Fruit fly (Drosophila melanogaster) whole organism, embryonic: ENCODE measurements around the gene CG5715.

Experiments
- Bgb ChIP-seq: fragments of 200-800 bp; sonication (Bioruptor generic); IDR thresholded peaks from 2 replicates; pipeline ENCODE4 v1.3.6; 2022; ENCODE audit warnings: missing biosample characterization, missing genetic modification characterization; ENCODE audit not compliant: partially characterized antibody
- CG11695 ChIP-seq: fragments of 200-800 bp; sonication (Bioruptor generic); IDR thresholded peaks from 3 replicates; pipeline ENCODE4 v1.3.6; 2022; ENCODE audit warnings: missing biosample characterization, missing genetic modification characterization
- CG1233 ChIP-seq: fragments of 200-800 bp; sonication (Bioruptor generic); optimal IDR thresholded peaks from 4 replicates; lab custom pipeline; 2018; ENCODE audit warnings: missing biosample characterization, mild to moderate bottlenecking, missing genetic modification characterization
- CG13287 ChIP-seq: fragments of 200-800 bp; sonication (Bioruptor generic); IDR thresholded peaks from 2 replicates; pipeline ENCODE4 v1.3.6; 2022; ENCODE audit warnings: missing biosample characterization, missing genetic modification characterization; ENCODE audit not compliant: partially characterized antibody
- CG15479 ChIP-seq: fragments of 200-800 bp; sonication (Bioruptor generic); optimal IDR thresholded peaks from 3 replicates; lab custom pipeline; 2019; ENCODE audit warnings: missing biosample characterization, mild to moderate bottlenecking, missing genetic modification characterization, moderate library complexity
- CG16813 ChIP-seq: fragments of 200-800 bp; sonication (Bioruptor generic); IDR thresholded peaks from 3 replicates; pipeline ENCODE4 v1.3.6; 2022; ENCODE audit warnings: missing biosample characterization, missing genetic modification characterization; ENCODE audit not compliant: partially characterized antibody
- CG16815 ChIP-seq: fragments of 200-800 bp; sonication (Bioruptor generic); optimal IDR thresholded peaks from 3 replicates; lab custom pipeline; 2017; ENCODE audit warnings: missing biosample characterization, mild to moderate bottlenecking, missing genetic modification characterization
- CG17361 ChIP-seq: fragments of 200-800 bp; sonication (Bioruptor generic); IDR thresholded peaks from 3 replicates; pipeline ENCODE4 v1.3.6; 2022; ENCODE audit warnings: missing biosample characterization, missing genetic modification characterization
- CG17829 ChIP-seq: fragments of 200-800 bp; optimal IDR thresholded peaks from 2 replicates; lab custom pipeline; 2019; ENCODE audit warnings: missing biosample characterization, mild to moderate bottlenecking, missing genetic modification characterization, moderate library complexity
- CG18476 ChIP-seq: fragments of 200-800 bp; sonication (Bioruptor generic); optimal IDR thresholded peaks from 2 replicates; lab custom pipeline; 2016; ENCODE audit warnings: missing biosample characterization, mild to moderate bottlenecking, missing genetic modification characterization
- CG2875 ChIP-seq: fragments of 200-800 bp; sonication (Bioruptor generic); optimal IDR thresholded peaks from 2 replicates; lab custom pipeline; 2017; ENCODE audit warnings: missing biosample characterization, mild to moderate bottlenecking, missing genetic modification characterization, missing genetic modification reagents
- CG31224 ChIP-seq: fragments of 200-800 bp; sonication (Bioruptor generic); IDR thresholded peaks from 2 replicates; pipeline ENCODE4 v1.3.6; 2022; ENCODE audit warnings: missing biosample characterization, missing genetic modification characterization
- CG33213 ChIP-seq: fragments of 200-800 bp; sonication (Bioruptor generic); optimal IDR thresholded peaks from 3 replicates; lab custom pipeline; 2016; ENCODE audit warnings: missing biosample characterization, missing genetic modification characterization
- CG6654 ChIP-seq: fragments of 200-800 bp; sonication (Bioruptor generic); optimal IDR thresholded peaks from 2 replicates; lab custom pipeline; 2017; ENCODE audit warnings: missing biosample characterization, mild to moderate bottlenecking, missing genetic modification characterization
- CG6813 ChIP-seq: fragments of 200-800 bp; sonication (Bioruptor generic); optimal IDR thresholded peaks from 2 replicates; lab custom pipeline; 2017; ENCODE audit warnings: missing biosample characterization, missing genetic modification characterization, mild to moderate bottlenecking, moderate library complexity, missing genetic modification reagents
- CG7357 ChIP-seq: fragments of 200-800 bp; sonication (Bioruptor generic); IDR thresholded peaks from 3 replicates; pipeline ENCODE4 v1.3.6; 2022; ENCODE audit warnings: missing biosample characterization, missing genetic modification characterization
- CHES-1-like ChIP-seq: fragments of 200-800 bp; sonication (Bioruptor generic); optimal IDR thresholded peaks from 2 replicates; lab custom pipeline; 2016; ENCODE audit warnings: missing biosample characterization, missing genetic modification characterization
- CrebB ChIP-seq: fragments of 200-800 bp; sonication (Bioruptor generic); optimal IDR thresholded peaks from 3 replicates; lab custom pipeline; 2018; ENCODE audit warnings: missing biosample characterization, mild to moderate bottlenecking, missing genetic modification characterization
- Drgx ChIP-seq: fragments of 200-800 bp; sonication (Bioruptor generic); IDR thresholded peaks from 2 replicates; pipeline ENCODE4 v1.3.6; 2022; ENCODE audit warnings: missing biosample characterization, missing genetic modification characterization
- Gsc ChIP-seq: fragments of 200-800 bp; sonication (Bioruptor generic); IDR thresholded peaks from 2 replicates; pipeline ENCODE4 v1.3.6; 2022; ENCODE audit warnings: missing biosample characterization, missing genetic modification characterization
- Hsf ChIP-seq: fragments of 200-800 bp; sonication (Bioruptor generic); optimal IDR thresholded peaks from 3 replicates; lab custom pipeline; 2016; ENCODE audit warnings: missing biosample characterization, missing genetic modification characterization
- Nf-YA ChIP-seq: fragments of 200-800 bp; sonication (Bioruptor generic); IDR thresholded peaks from 2 replicates; pipeline ENCODE4 v1.3.6; 2022; ENCODE audit warnings: missing biosample characterization, missing genetic modification characterization
- Opbp ChIP-seq: fragments of 200-800 bp; sonication (Bioruptor generic); IDR thresholded peaks from 3 replicates; pipeline ENCODE4 v1.3.6; 2022; ENCODE audit warnings: missing biosample characterization, missing genetic modification characterization; ENCODE audit not compliant: partially characterized antibody
- Rx ChIP-seq: fragments of 200-800 bp; sonication (Bioruptor generic); IDR thresholded peaks from 2 replicates; pipeline ENCODE4 v1.3.6; 2022; ENCODE audit warnings: missing biosample characterization, missing genetic modification characterization
- Ssrp ChIP-seq: fragments of 200-800 bp; sonication (Bioruptor generic); optimal IDR thresholded peaks from 2 replicates; lab custom pipeline; 2018; ENCODE audit warnings: missing biosample characterization, mild to moderate bottlenecking, missing genetic modification characterization, moderate library complexity
- aop ChIP-seq: fragments of 200-800 bp; sonication (Bioruptor generic); IDR thresholded peaks from 2 replicates; pipeline ENCODE4 v1.3.6; 2022; ENCODE audit warnings: missing biosample characterization, missing genetic modification characterization
- ato ChIP-seq: fragments of 200-800 bp; sonication (Bioruptor generic); IDR thresholded peaks from 2 replicates; pipeline ENCODE4 v1.3.6; 2022; ENCODE audit warnings: missing biosample characterization, missing genetic modification characterization; ENCODE audit not compliant: partially characterized antibody
- az2 ChIP-seq: fragments of 200-800 bp; sonication (Bioruptor generic); optimal IDR thresholded peaks from 3 replicates; lab custom pipeline; 2016; ENCODE audit warnings: missing biosample characterization, missing genetic modification characterization
- bab2 ChIP-seq: fragments of 200-800 bp; sonication (Bioruptor generic); optimal IDR thresholded peaks from 2 replicates; lab custom pipeline; 2016; ENCODE audit warnings: missing biosample characterization, missing genetic modification characterization
- cato ChIP-seq: fragments of 200-800 bp; sonication (Bioruptor generic); optimal IDR thresholded peaks from 2 replicates; lab custom pipeline; 2016; ENCODE audit warnings: missing biosample characterization, missing genetic modification characterization, borderline replicate concordance
- chm ChIP-seq: fragments of 200-800 bp; sonication (Bioruptor generic); IDR thresholded peaks from 2 replicates; pipeline ENCODE4 v1.3.6; 2022; ENCODE audit warnings: missing biosample characterization, missing genetic modification characterization
- dimm ChIP-seq: fragments of 200-800 bp; sonication (Bioruptor generic); IDR thresholded peaks from 2 replicates; pipeline ENCODE4 v1.3.6; 2022; ENCODE audit warnings: missing biosample characterization, missing genetic modification characterization
- emc ChIP-seq: fragments of 200-800 bp; sonication (Bioruptor generic); optimal IDR thresholded peaks from 2 replicates; lab custom pipeline; 2016; ENCODE audit warnings: missing biosample characterization, missing genetic modification characterization
- en ChIP-seq: fragments of 200-800 bp; sonication (Bioruptor generic); optimal IDR thresholded peaks from 2 replicates; lab custom pipeline; 2016; ENCODE audit warnings: missing biosample characterization, missing genetic modification characterization
- ewg ChIP-seq: fragments of 200-800 bp; sonication (Bioruptor generic); optimal IDR thresholded peaks from 3 replicates; lab custom pipeline; 2017; ENCODE audit warnings: mild to moderate bottlenecking, missing biosample characterization, missing genetic modification reagents, missing genetic modification characterization
- gsb ChIP-seq: fragments of 200-800 bp; sonication (Bioruptor generic); IDR thresholded peaks from 2 replicates; pipeline ENCODE4 v1.3.6; 2022; ENCODE audit warnings: missing biosample characterization, missing genetic modification characterization
- insv ChIP-seq, 2 experiments: fragments of 200-800 bp; sonication (Bioruptor generic); optimal IDR thresholded peaks; 3 replicates each; lab custom pipeline; 2016 to 2018; ENCODE audit warnings: missing biosample characterization in 2 of 2, missing genetic modification characterization in 2 of 2
- ken ChIP-seq: fragments of 200-800 bp; sonication (Bioruptor generic); IDR thresholded peaks from 3 replicates; pipeline ENCODE4 v1.3.6; 2022; ENCODE audit warnings: missing biosample characterization, missing genetic modification characterization
- lab ChIP-seq: fragments of 200-800 bp; sonication (Bioruptor generic); optimal IDR thresholded peaks from 3 replicates; lab custom pipeline; 2017; ENCODE audit warnings: missing biosample characterization, missing genetic modification characterization, mild to moderate bottlenecking, moderate library complexity, missing genetic modification reagents
- odd ChIP-seq: fragments of 200-800 bp; sonication (Bioruptor generic); optimal IDR thresholded peaks from 2 replicates; lab custom pipeline; 2017; ENCODE audit warnings: missing biosample characterization, mild to moderate bottlenecking, missing genetic modification characterization
- p53 ChIP-seq: fragments of 200-800 bp; sonication (Bioruptor generic); optimal IDR thresholded peaks from 2 replicates; lab custom pipeline; 2016; ENCODE audit warnings: missing biosample characterization, missing genetic modification characterization
- repo ChIP-seq: fragments of 200-800 bp; sonication (Bioruptor generic); optimal IDR thresholded peaks from 2 replicates; lab custom pipeline; 2016; ENCODE audit warnings: missing biosample characterization, missing genetic modification characterization
- row ChIP-seq: fragments of 200-800 bp; sonication (Bioruptor generic); IDR thresholded peaks from 3 replicates; pipeline ENCODE4 v1.3.6; 2022; ENCODE audit warnings: missing biosample characterization, missing genetic modification characterization
- run ChIP-seq: fragments of 200-800 bp; sonication (Bioruptor generic); optimal IDR thresholded peaks from 3 replicates; lab custom pipeline; 2018; ENCODE audit warnings: missing biosample characterization, mild to moderate bottlenecking, missing genetic modification characterization
- tna ChIP-seq: fragments of 200-800 bp; sonication (Bioruptor generic); IDR thresholded peaks from 2 replicates; pipeline ENCODE4 v1.3.6; 2022; ENCODE audit warnings: missing biosample characterization, missing genetic modification characterization; ENCODE audit not compliant: partially characterized antibody
- trh ChIP-seq: fragments of 200-800 bp; sonication (Bioruptor generic); optimal IDR thresholded peaks from 2 replicates; lab custom pipeline; 2016; ENCODE audit warnings: missing biosample characterization, missing genetic modification characterization
- twi ChIP-seq: fragments of 200-800 bp; optimal IDR thresholded peaks from 2 replicates; lab custom pipeline; 2019; ENCODE audit warnings: missing biosample characterization, mild to moderate bottlenecking, missing genetic modification characterization, moderate library complexity
- vvl ChIP-seq: fragments of 200-800 bp; sonication (Bioruptor generic); IDR thresholded peaks from 2 replicates; pipeline ENCODE4 v1.3.6; 2022; ENCODE audit warnings: missing biosample characterization, missing genetic modification characterization
- wek ChIP-seq: fragments of 200-800 bp; sonication (Bioruptor generic); optimal IDR thresholded peaks from 3 replicates; lab custom pipeline; 2018; ENCODE audit warnings: missing biosample characterization, mild to moderate bottlenecking, missing genetic modification characterization, moderate library complexity

Gene CG5715

DNA sequence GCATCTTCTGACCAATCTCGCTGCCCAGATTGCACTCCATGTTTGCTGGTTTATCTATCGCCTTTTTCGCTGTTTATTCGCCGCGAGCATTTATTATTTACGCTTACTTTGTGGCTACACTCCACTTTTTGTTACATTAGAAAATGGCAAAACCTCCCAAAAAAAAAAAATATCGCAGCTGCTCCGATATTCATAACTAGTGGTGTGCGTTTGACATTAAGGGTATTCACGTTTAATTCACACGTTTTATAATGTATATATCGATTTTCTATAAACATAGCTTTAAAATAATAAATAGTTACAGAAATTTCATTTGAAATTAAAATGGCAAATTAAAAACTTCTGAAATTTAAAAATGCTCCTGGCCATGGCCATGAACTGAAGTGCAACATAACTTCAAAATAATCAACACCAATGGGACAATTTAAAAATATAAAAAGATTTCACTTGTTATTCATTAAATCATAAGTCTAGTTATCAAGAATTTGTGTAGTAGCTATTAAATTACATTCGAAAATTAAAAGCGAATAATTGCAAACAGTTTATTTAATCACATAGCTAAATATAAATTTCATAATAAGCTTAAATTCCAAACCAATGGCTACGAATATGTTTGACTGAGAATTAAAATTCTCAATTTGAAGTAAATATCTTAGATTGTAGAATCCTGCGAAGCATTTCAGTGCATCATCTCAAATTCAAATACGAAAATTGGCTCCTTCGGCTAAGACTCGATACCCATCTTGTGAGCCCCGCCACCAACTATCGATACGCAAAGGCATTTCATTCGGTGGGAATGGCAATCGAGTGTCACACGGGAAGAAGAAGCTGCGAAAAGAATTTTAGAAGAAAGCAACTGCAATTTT is 24.3 kb upstream of the CG5715 start, which contains the start of the genes Nab2 and BRWD3 (continued):
- TF ChIP-seq CG6813 (GFP tag; lab: Kevin White, UChicago) (no peak), CG16813 (GFP tag; lab: Robert Waterston, UW) (peak; percentile 71), vvl (GFP tag; lab: Robert Waterston, UW) (peak; percentile 66), emc (GFP tag; lab: Kevin White, UChicago) (no peak), Drgx (GFP tag; lab: Robert Waterston, UW) (no peak), az2 (peak; percentile 43), Rx (GFP tag; lab: Robert Waterston, UW) (peak; percentile 22; the same call in 1 of the 2 replicates), run (tag; lab: Kevin White, UChicago) (no peak), Opbp (GFP tag; lab: Robert Waterston, UW) (peak; percentile 85), Hsf (peak; percentile 61), CG33213 (no peak), twi (tag; lab: Kevin White, UChicago) (no peak), CG13287 (peak; percentile 52), Bgb (peak; percentile 81), Nf-YA (GFP tag; lab: Robert Waterston, UW) (no peak), Ssrp (peak; percentile 22), en (GFP tag; lab: Kevin White, UChicago) (no peak), CG16815 (GFP tag; lab: Kevin White, UChicago) (peak; percentile 38), repo (no peak), trh (GFP tag; lab: Kevin White, UChicago) (peak; percentile 36), CG17829 (tag; lab: Kevin White, UChicago) (peak; percentile 18), dimm (GFP tag; lab: Robert Waterston, UW) (no peak), aop (no peak), bab2 (no peak), CG17361 (GFP tag; lab: Robert Waterston, UW) (no peak; the same call in 2 of the 3 replicates), CG2875 (GFP tag; lab: Kevin White, UChicago) (no peak), CG6654 (no peak), wek (peak; percentile 83), insv (GFP tag; optimal IDR thresholded peaks at IDR 0.05; lab: Kevin White, UChicago) (no peak), odd (no peak), CHES-1-like (no peak), CG15479 (GFP tag; lab: Kevin White, UChicago) (no peak), ato (GFP tag; lab: Robert Waterston, UW) (peak; percentile 25), CG18476 (GFP tag; lab: Kevin White, UChicago) (peak; percentile 44), lab (GFP tag; lab: Kevin White, UChicago) (no peak), CrebB (tag; lab: Kevin White, UChicago) (no peak), gsb (GFP tag; lab: Robert Waterston, UW) (no peak), Gsc (GFP tag; lab: Robert Waterston, UW) (no peak), CG1233 (GFP tag; lab: Kevin White, UChicago) (no peak), CG31224 (GFP tag; lab: Robert Waterston, UW) (no peak), tna (no peak), ken (GFP tag; lab: Robert Waterston, UW) (peak; percentile 60; the same call in 1 of the 3 replicates), CG11695 (GFP tag; lab: Robert Waterston, UW) (no peak), cato (GFP tag; lab: Kevin White, UChicago) (peak; percentile 9), row (GFP tag; lab: Robert Waterston, UW) (peak; percentile 70), p53 (no peak), CG7357 (peak; percentile 41; the same call in 1 of the 3 replicates), chm (no peak), ewg (no peak)
